Worm (Caenorhabditis elegans): ENCODE data around the gene haf-2.
A peak's percentile ranks its signal among the peaks of the same experiment; 100 is the strongest.

haf-2 gene

ce11 chrII:7326997-7327396 is 29.2 kb downstream of the haf-2 start (continued):
- TF ChIP-seq fkh-10 (GFP tag; optimal IDR thresholded peaks at IDR 0.05): peak; percentile 59
- TF ChIP-seq zip-4 (GFP tag; optimal IDR thresholded peaks at IDR 0.05): no peak
- TF ChIP-seq nhr-20 (tag; optimal IDR thresholded peaks at IDR 0.05): peak; percentile 35
- peak; percentile 89 for TF ChIP-seq lin-14 (GFP tag; optimal IDR thresholded peaks at IDR 0.05)
- peak; percentile 47 for TF ChIP-seq snu-23 (GFP tag; optimal IDR thresholded peaks at IDR 0.05)
- peak; percentile 50 for TF ChIP-seq ztf-4 (tag; optimal IDR thresholded peaks at IDR 0.05)
- no peak for TF ChIP-seq Y116A8C.19 (tag; optimal IDR thresholded peaks at IDR 0.05; ENCODE audit: borderline replicate concordance)
- peak; percentile 27 to 30 for TF ChIP-seq efl-1 (optimal IDR thresholded peaks at IDR 0.05)
- no peak for TF ChIP-seq efl-1 (GFP tag; optimal IDR thresholded peaks at IDR 0.05 in 1 of 2)
- peak; percentile 17 for TF ChIP-seq egl-13 (tag; optimal IDR thresholded peaks at IDR 0.05)
- no peak for TF ChIP-seq unc-30 (tag; optimal IDR thresholded peaks at IDR 0.05)
- TF ChIP-seq aha-1 (tag; optimal IDR thresholded peaks at IDR 0.05): no peak
- no peak for TF ChIP-seq ama-1 (optimal IDR thresholded peaks at IDR 0.05)
- TF ChIP-seq lir-3 (tag; optimal IDR thresholded peaks at IDR 0.05; ENCODE audit: poor library complexity): no peak
- TF ChIP-seq fkh-8 (tag; optimal IDR thresholded peaks at IDR 0.05): peak; percentile 74
- no peak for TF ChIP-seq ces-1 (GFP tag; optimal IDR thresholded peaks at IDR 0.05)
- TF ChIP-seq pax-3 (tag; optimal IDR thresholded peaks at IDR 0.05): no peak
- peak; percentile 50 to 68 (median 57) for TF ChIP-seq ceh-82 (tag; optimal IDR thresholded peaks at IDR 0.05)
- TF ChIP-seq alr-1 (tag; optimal IDR thresholded peaks at IDR 0.05; ENCODE audit: borderline replicate concordance): no peak
- TF ChIP-seq nhr-12 (tag; optimal IDR thresholded peaks at IDR 0.05): no peak
- TF ChIP-seq sox-4 (tag; optimal IDR thresholded peaks at IDR 0.05): no peak
- no peak for TF ChIP-seq C34B4.2 (tag; optimal IDR thresholded peaks at IDR 0.05)
- peak; percentile 50 for TF ChIP-seq isw-1 (GFP tag; IDR thresholded peaks at IDR 0.05)
- peak; percentile 83 for TF ChIP-seq nhr-71 (tag; optimal IDR thresholded peaks at IDR 0.05)
- TF ChIP-seq lin-39 (tag; optimal IDR thresholded peaks at IDR 0.05): no peak
- TF ChIP-seq lin-35 (GFP tag; optimal IDR thresholded peaks at IDR 0.05): peak in 1 of 2 experiments; percentile 10
- TF ChIP-seq C04F5.9 (tag; optimal IDR thresholded peaks at IDR 0.05): no peak
- peak in 1 of 2 experiments; percentile 4 for TF ChIP-seq ztf-11 (tag; optimal IDR thresholded peaks at IDR 0.05)
- TF ChIP-seq snpc-4 (tag; optimal IDR thresholded peaks at IDR 0.05): no peak
- peak in 1 of 2 experiments; percentile 3 for TF ChIP-seq egl-27 (tag; optimal IDR thresholded peaks at IDR 0.05)
- TF ChIP-seq mab-9 (GFP tag; IDR thresholded peaks at IDR 0.05): no peak
- peak in 1 of 3 experiments; percentile 22 for TF ChIP-seq dpl-1 (GFP tag; optimal IDR thresholded peaks at IDR 0.05)
- peak; percentile 46 for TF ChIP-seq rnt-1 (tag; optimal IDR thresholded peaks at IDR 0.05)
- TF ChIP-seq nhr-237 (tag; optimal IDR thresholded peaks at IDR 0.05): no peak
- no peak for TF ChIP-seq elt-2 (tag; optimal IDR thresholded peaks at IDR 0.05)

- TF ChIP-seq egl-13 (tag; optimal IDR thresholded peaks at IDR 0.05) (no peak), fkh-10 (GFP tag; optimal IDR thresholded peaks at IDR 0.05) (peak; percentile 28), lin-14 (GFP tag; optimal IDR thresholded peaks at IDR 0.05) (peak; percentile 30), fkh-8 (tag; optimal IDR thresholded peaks at IDR 0.05) (peak; percentile 19), grh-1 (GFP tag; IDR thresholded peaks at IDR 0.05) (no peak), skn-1 (tag; optimal IDR thresholded peaks at IDR 0.05) (no peak), nhr-71 (tag; optimal IDR thresholded peaks at IDR 0.05) (peak; percentile 4), ceh-63 (GFP tag; optimal IDR thresholded peaks at IDR 0.05) (no peak), rnt-1 (tag; optimal IDR thresholded peaks at IDR 0.05) (peak; percentile 2)
Measured at ce11 chrII:7326199-7326598, 30.0 kb downstream of the haf-2 start.

- TF ChIP-seq lin-14 (GFP tag; optimal IDR thresholded peaks at IDR 0.05): peak; percentile 63
- TF ChIP-seq nhr-47 (tag; optimal IDR thresholded peaks at IDR 0.05): peak; percentile 59
- no peak for TF ChIP-seq F16B12.6 (tag; optimal IDR thresholded peaks at IDR 0.05)
- peak; percentile 31; the same call in 1 of the 2 replicates for TF ChIP-seq ceh-88 (GFP tag; IDR thresholded peaks at IDR 0.05)
- TF ChIP-seq tbx-2 (tag; optimal IDR thresholded peaks at IDR 0.05): no peak
- TF ChIP-seq nhr-20 (tag; optimal IDR thresholded peaks at IDR 0.05): no peak
- TF ChIP-seq aha-1 (tag; optimal IDR thresholded peaks at IDR 0.05): no peak
- peak; percentile 22 for TF ChIP-seq mep-1 (tag; optimal IDR thresholded peaks at IDR 0.05)
- no peak for TF ChIP-seq sup-37 (GFP tag; optimal IDR thresholded peaks at IDR 0.05)
- TF ChIP-seq lsy-2 (tag; optimal IDR thresholded peaks at IDR 0.05): no peak
- TF ChIP-seq ceh-8 (GFP tag; optimal IDR thresholded peaks at IDR 0.05): no peak
- TF ChIP-seq unc-98 (GFP tag; IDR thresholded peaks at IDR 0.05): no peak
- peak; percentile 4 for TF ChIP-seq fkh-10 (GFP tag; optimal IDR thresholded peaks at IDR 0.05)
- peak; percentile 57 for TF ChIP-seq ztf-4 (tag; optimal IDR thresholded peaks at IDR 0.05)
- TF ChIP-seq vab-15 (tag; optimal IDR thresholded peaks at IDR 0.05): no peak
- TF ChIP-seq xbp-1 (tag; optimal IDR thresholded peaks at IDR 0.05): peak; percentile 16
- no peak for TF ChIP-seq nhr-12 (tag; optimal IDR thresholded peaks at IDR 0.05)
- no peak for TF ChIP-seq lin-15B (tag; optimal IDR thresholded peaks at IDR 0.05)
- no peak for TF ChIP-seq unc-30 (tag; optimal IDR thresholded peaks at IDR 0.05)
- TF ChIP-seq egl-13 (tag; optimal IDR thresholded peaks at IDR 0.05): no peak
Measured at ce11 chrII:7325063-7325480, 31.2 kb downstream of the haf-2 start.

Data from whole organism, L1 larva.